Worm (Caenorhabditis elegans) whole organism, L2 larva: ENCODE data around the gene mnr-1.

Experiments
- mab-5 ChIP-seq: fragments of 150-350 bp; optimal IDR thresholded peaks from 2 replicates; lab custom pipeline; 2014; ENCODE audit warnings: missing biosample characterization, missing genetic modification characterization
- sma-3 ChIP-seq: sonication (generic microtip); optimal IDR thresholded peaks from 2 replicates; lab custom pipeline; 2016; ENCODE audit warnings: missing genetic modification reagents, missing genetic modification characterization, missing compliant biosample characterization
- unc-39 ChIP-seq: fragments of 150-350 bp; optimal IDR thresholded peaks from 2 replicates; lab custom pipeline; 2014; ENCODE audit warnings: missing biosample characterization, missing genetic modification characterization

DNA sequence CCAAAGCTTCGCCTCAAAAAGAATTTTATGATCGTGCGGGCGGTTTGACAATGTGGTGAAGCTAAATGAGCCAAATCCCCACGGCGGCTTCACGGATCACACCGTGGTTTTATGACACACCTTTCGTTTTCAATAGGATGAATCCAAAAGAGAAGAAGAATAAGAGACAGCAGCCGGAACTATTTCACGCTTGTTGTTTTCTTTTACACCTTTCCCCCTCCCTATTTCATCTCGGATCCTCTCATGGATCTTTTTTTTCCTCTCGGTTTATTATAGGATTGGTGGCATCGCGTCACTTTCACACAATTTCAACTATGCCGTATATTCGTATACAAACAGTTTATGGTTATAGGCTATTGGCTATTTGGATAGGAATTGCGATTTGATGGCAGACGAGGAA lies 9.3 kb downstream of the mnr-1 start:
- TF ChIP-seq mab-5 (tag; lab: Kevin White, UChicago) (no peak), unc-39 (tag; lab: Kevin White, UChicago) (no peak), sma-3 (GFP tag; lab: Kevin White, UChicago) (no peak)
